Fruit fly (Drosophila melanogaster) whole organism: ENCODE measurements around the gene Acat2.

ENCODE experiments used
- CG8478 ChIP-seq: fragments of >200 bp; optimal IDR thresholded peaks from 2 replicates; lab custom pipeline; 2018; ENCODE audit warnings: inconsistent platforms
- Dll ChIP-seq: fragments of >200 bp; optimal IDR thresholded peaks from 2 replicates; lab custom pipeline; 2017
- EcR ChIP-seq, 2 experiments: fragments of >200 bp; optimal IDR thresholded peaks; 2 replicates each; lab custom pipeline; 2017; ENCODE audit warnings: missing biosample characterization in 2 of 2, missing genetic modification characterization in 2 of 2, missing genetic modification reagents in 2 of 2
- pan ChIP-seq: fragments of >200 bp; optimal IDR thresholded peaks from 2 replicates; lab custom pipeline; 2017
- psq ChIP-seq: fragments of >200 bp; optimal IDR thresholded peaks from 2 replicates; lab custom pipeline; 2017
- usp ChIP-seq: fragments of >200 bp; optimal IDR thresholded peaks from 2 replicates; lab custom pipeline; 2017; ENCODE audit warnings: missing biosample characterization, missing genetic modification characterization, mixed read lengths

dm6 chr3L:1324818-1325625 lies 22.3 kb downstream of the Acat2 start:
- TF ChIP-seq psq (lab: Kevin White, UChicago) (no peak), pan (no peak), Dll (lab: Kevin White, UChicago) (no peak), CG8478 (lab: Kevin White, UChicago) (no peak), EcR (GFP tag; optimal IDR thresholded peaks at IDR 0.05; lab: Kevin White, UChicago) (no peak), usp (no peak)
